Worm (Caenorhabditis elegans) whole organism, young adult: ENCODE measurements around the gene K02F6.7.

Source experiments
- B0336.3 ChIP-seq: fragments of 200-800 bp; sonication (Bioruptor generic); IDR thresholded peaks from 2 replicates; pipeline ENCODE4 v1.3.6; 2022; ENCODE audit warnings: missing genetic modification characterization, missing compliant biosample characterization
- K11D2.4 ChIP-seq: fragments of 200-800 bp; sonication (Bioruptor generic); IDR thresholded peaks from 2 replicates; pipeline ENCODE4 v1.3.6; 2022; ENCODE audit warnings: missing genetic modification reagents, missing genetic modification characterization, missing compliant biosample characterization
- ama-1 ChIP-seq, 3 experiments: fragments of 150-350 bp in 1 of 3; sonication (generic microtip) in 2 of 3; optimal IDR thresholded peaks; 2 replicates each; lab custom pipeline; 2014 to 2018; ENCODE audit warnings: missing biosample characterization in 2 of 3, missing genetic modification characterization in 2 of 3, missing genetic modification reagents in 2 of 3
- attf-5 ChIP-seq: fragments of 200-800 bp; sonication (Bioruptor generic); optimal IDR thresholded peaks from 2 replicates; lab custom pipeline; 2018; ENCODE audit warnings: mild to moderate bottlenecking, missing genetic modification characterization, missing compliant biosample characterization
- lin-35 ChIP-seq, 3 experiments: fragments of 150-350 bp in 2 of 3; sonication (generic microtip) in 1 of 3; optimal IDR thresholded peaks; 2 replicates each; lab custom pipeline; 2014 to 2018; ENCODE audit warnings: missing biosample characterization in 3 of 3, missing genetic modification characterization in 3 of 3, missing genetic modification reagents in 3 of 3
- snpc-3.4 ChIP-seq: sonication (generic microtip); optimal IDR thresholded peaks from 2 replicates; lab custom pipeline; 2017; ENCODE audit warnings: missing genetic modification characterization, mild to moderate bottlenecking, missing compliant biosample characterization, antibody characterized with exemption, moderate library complexity, missing genotype, missing genetic modification reagents
- snpc-4 ChIP-seq, 5 experiments: fragments of 150-350 bp in 1 of 5; sonication (generic microtip) in 4 of 5; optimal IDR thresholded peaks; 2 replicates each; lab custom pipeline; 2014 to 2018; ENCODE audit warnings: missing genetic modification characterization in 5 of 5, missing biosample characterization in 3 of 5, antibody characterized with exemption in 2 of 5, mild to moderate bottlenecking in 2 of 5, missing compliant biosample characterization in 2 of 5, missing genotype in 2 of 5, moderate library complexity in 2 of 5, missing genetic modification reagents in 1 of 5
- sptf-2 ChIP-seq: fragments of 200-800 bp; sonication (Bioruptor generic); optimal IDR thresholded peaks from 2 replicates; lab custom pipeline; 2018; ENCODE audit warnings: mild to moderate bottlenecking, missing genetic modification characterization, missing compliant biosample characterization
- tbp1 ChIP-seq: fragments of 200-800 bp; sonication (Bioruptor generic); optimal IDR thresholded peaks from 2 replicates; lab custom pipeline; 2018; ENCODE audit warnings: mild to moderate bottlenecking, missing genetic modification characterization, missing compliant biosample characterization
- unc-62 ChIP-seq: fragments of 150-350 bp; optimal IDR thresholded peaks from 2 replicates; lab custom pipeline; 2014; ENCODE audit warnings: missing biosample characterization, missing genetic modification reagents, missing genetic modification characterization

DNA sequence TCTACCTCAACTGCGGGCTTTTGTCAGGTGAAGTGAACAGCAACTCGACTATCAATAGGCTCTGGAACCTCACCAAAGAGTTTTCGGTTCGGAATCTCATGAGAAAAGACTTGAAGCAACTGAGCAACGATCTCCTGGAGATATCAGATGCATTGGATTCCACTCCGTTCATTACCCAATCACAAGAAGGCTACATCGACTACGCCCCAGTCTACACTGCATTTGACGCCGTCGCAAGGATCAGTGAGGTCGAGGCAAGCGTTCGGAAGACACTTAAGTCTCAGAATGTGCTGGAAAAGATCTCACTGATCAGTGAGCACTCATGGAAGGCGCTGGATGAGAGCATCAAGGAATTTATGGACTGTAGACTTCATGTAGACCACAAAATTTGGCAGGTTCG, 40.6 kb upstream of the K02F6.7 start:
- TF ChIP-seq snpc-4 (GFP tag; optimal IDR thresholded peaks at IDR 0.05; lab: Kevin White, UChicago) = no peak
- TF ChIP-seq snpc-4 (tag; optimal IDR thresholded peaks at IDR 0.05; lab: Kevin White, UChicago) = no peak
- TF ChIP-seq sptf-2 = no peak
- TF ChIP-seq ama-1 (optimal IDR thresholded peaks at IDR 0.05; lab: Kevin White, UChicago) = no peak
- TF ChIP-seq ama-1 (GFP tag; optimal IDR thresholded peaks at IDR 0.05; lab: Kevin White, UChicago) = no peak
- no peak for TF ChIP-seq snpc-3.4 (tag; lab: Kevin White, UChicago)
- no peak for TF ChIP-seq unc-62
- no peak for TF ChIP-seq B0336.3
- no peak for TF ChIP-seq K11D2.4 (GFP tag; lab: Robert Waterston, UW)
- TF ChIP-seq tbp1 (GFP tag; lab: Kevin White, UChicago) = no peak
- TF ChIP-seq attf-5 = no peak
- TF ChIP-seq lin-35 (GFP tag; optimal IDR thresholded peaks at IDR 0.05; lab: Kevin White, UChicago) = no peak
